Worm (Caenorhabditis elegans): ENCODE measurements around the gene gyf-1.

Gene gyf-1

ce11 chrII:6661211-6661610 lies 22.8 kb upstream of the gyf-1 start, which contains the start of gene T19D12.2:
Gene T19D12.2 (plus strand): TSS chrII:6661335.
- TF ChIP-seq elt-2 (tag; optimal IDR thresholded peaks at IDR 0.05), result peak; percentile 39
- TF ChIP-seq xbp-1 (tag; optimal IDR thresholded peaks at IDR 0.05), result no peak
- TF ChIP-seq egl-27 (tag; optimal IDR thresholded peaks at IDR 0.05), result no peak
- TF ChIP-seq tlp-1 (tag; optimal IDR thresholded peaks at IDR 0.05), result peak; percentile 4
- TF ChIP-seq pqm-1 (tag; optimal IDR thresholded peaks at IDR 0.05), result no peak
- TF ChIP-seq nhr-11 (tag; optimal IDR thresholded peaks at IDR 0.05), result no peak
- no peak for TF ChIP-seq pax-3 (tag; optimal IDR thresholded peaks at IDR 0.05)
- no peak for TF ChIP-seq hlh-4 (tag; optimal IDR thresholded peaks at IDR 0.05)
- TF ChIP-seq snpc-4 (tag; optimal IDR thresholded peaks at IDR 0.05), result no peak
- TF ChIP-seq mep-1 (tag; optimal IDR thresholded peaks at IDR 0.05), result no peak

- TF ChIP-seq lin-14 (GFP tag; optimal IDR thresholded peaks at IDR 0.05) (no peak), aly-2 (tag; optimal IDR thresholded peaks at IDR 0.05) (no peak), mab-9 (GFP tag; IDR thresholded peaks at IDR 0.05) (no peak), lin-39 (tag; optimal IDR thresholded peaks at IDR 0.05) (no peak), pax-3 (tag; optimal IDR thresholded peaks at IDR 0.05) (no peak), vab-15 (tag; optimal IDR thresholded peaks at IDR 0.05) (no peak)
These were observed 20.2 kb upstream of the gyf-1 start for ce11 chrII:6663799-6664198.

ce11 chrII:6665908-6666307 lies 18.1 kb upstream of the gyf-1 start:
- TF ChIP-seq mep-1 (tag; optimal IDR thresholded peaks at IDR 0.05) (no peak), lin-14 (GFP tag; optimal IDR thresholded peaks at IDR 0.05) (no peak), C34B4.2 (tag; optimal IDR thresholded peaks at IDR 0.05) (no peak), elt-2 (tag; optimal IDR thresholded peaks at IDR 0.05) (peak; percentile 64), sptf-1 (tag; optimal IDR thresholded peaks at IDR 0.05) (no peak), pax-3 (tag; optimal IDR thresholded peaks at IDR 0.05) (no peak)

- no peak for TF ChIP-seq nhr-84 (tag; optimal IDR thresholded peaks at IDR 0.05)
- TF ChIP-seq efl-1 (optimal IDR thresholded peaks at IDR 0.05), result no peak
- no peak for TF ChIP-seq efl-1 (GFP tag; optimal IDR thresholded peaks at IDR 0.05 in 1 of 2)
- TF ChIP-seq sptf-1 (tag; optimal IDR thresholded peaks at IDR 0.05), result no peak
- no peak for TF ChIP-seq nhr-12 (tag; optimal IDR thresholded peaks at IDR 0.05)
- no peak for TF ChIP-seq sox-4 (tag; optimal IDR thresholded peaks at IDR 0.05)
- no peak for TF ChIP-seq vab-15 (tag; optimal IDR thresholded peaks at IDR 0.05)
- no peak for TF ChIP-seq lsy-2 (tag; optimal IDR thresholded peaks at IDR 0.05)
- no peak for TF ChIP-seq efl-3 (GFP tag; optimal IDR thresholded peaks at IDR 0.05)
- no peak for TF ChIP-seq lin-35 (GFP tag; optimal IDR thresholded peaks at IDR 0.05)
- TF ChIP-seq pag-3 (tag; optimal IDR thresholded peaks at IDR 0.05; ENCODE audit: borderline replicate concordance, insufficient read depth), result no peak
- TF ChIP-seq unc-62 (GFP tag; optimal IDR thresholded peaks at IDR 0.05), result no peak
- no peak for TF ChIP-seq ces-1 (GFP tag; optimal IDR thresholded peaks at IDR 0.05)
- TF ChIP-seq nhr-77 (tag; optimal IDR thresholded peaks at IDR 0.05), result no peak
- TF ChIP-seq aly-2 (tag; optimal IDR thresholded peaks at IDR 0.05), result no peak
- no peak for TF ChIP-seq pax-3 (tag; optimal IDR thresholded peaks at IDR 0.05)
These were observed 17.4 kb upstream of the gyf-1 start, which contains the start of gene T19D12.1 for ce11 chrII:6666598-6666997. Gene T19D12.1 (plus strand): TSS chrII:6666898.

- no peak for TF ChIP-seq grh-1 (GFP tag; IDR thresholded peaks at IDR 0.05)
- no peak for TF ChIP-seq efl-1 (optimal IDR thresholded peaks at IDR 0.05)
- TF ChIP-seq efl-1 (GFP tag; optimal IDR thresholded peaks at IDR 0.05 in 1 of 2), result peak in 1 of 2 experiments; percentile 20
- TF ChIP-seq Y116A8C.19 (tag; optimal IDR thresholded peaks at IDR 0.05; ENCODE audit: borderline replicate concordance), result no peak
These were observed 16.5 kb upstream of the gyf-1 start for ce11 chrII:6667534-6667933.

- TF ChIP-seq snpc-4 (tag; optimal IDR thresholded peaks at IDR 0.05) (no peak), tbx-2 (tag; optimal IDR thresholded peaks at IDR 0.05) (no peak), hlh-4 (tag; optimal IDR thresholded peaks at IDR 0.05) (no peak), elt-2 (tag; optimal IDR thresholded peaks at IDR 0.05) (no peak), C34B4.2 (tag; optimal IDR thresholded peaks at IDR 0.05) (no peak), egl-27 (tag; optimal IDR thresholded peaks at IDR 0.05) (no peak), nhr-85 (tag) (no peak), lir-3 (tag; optimal IDR thresholded peaks at IDR 0.05; ENCODE audit: poor library complexity) (no peak), efl-3 (GFP tag; optimal IDR thresholded peaks at IDR 0.05) (no peak), swsn-7 (tag; optimal IDR thresholded peaks at IDR 0.05) (no peak), mep-1 (tag; optimal IDR thresholded peaks at IDR 0.05) (no peak), elt-3 (tag; optimal IDR thresholded peaks at IDR 0.05) (no peak)
These were observed 15.5 kb upstream of the gyf-1 start for ce11 chrII:6668496-6668895.

Measured in whole organism, L1 larva.